Worm (Caenorhabditis elegans) whole organism, young adult: ENCODE measurements around the gene C09G5.13.

Experiments used
- B0035.1 ChIP-seq: sonication (generic microtip); optimal IDR thresholded peaks from 2 replicates; lab custom pipeline; 2016; ENCODE audit warnings: missing genetic modification characterization, mild to moderate bottlenecking, missing compliant biosample characterization, missing genotype, missing genetic modification reagents
- B0261.1 ChIP-seq: sonication (generic microtip); optimal IDR thresholded peaks from 2 replicates; lab custom pipeline; 2016; ENCODE audit warnings: mild to moderate bottlenecking, missing genetic modification characterization, moderate library complexity, missing compliant biosample characterization
- C17E4.6 ChIP-seq: fragments of 200-800 bp; sonication (Bioruptor generic); IDR thresholded peaks from 2 replicates; pipeline ENCODE4 v1.3.6; 2022; ENCODE audit warnings: missing genetic modification reagents, missing genetic modification characterization, missing compliant biosample characterization
- F23B12.7 ChIP-seq: sonication (generic microtip); optimal IDR thresholded peaks from 2 replicates; lab custom pipeline; 2017; ENCODE audit warnings: missing genetic modification characterization, mild to moderate bottlenecking, missing compliant biosample characterization, antibody characterized with exemption, moderate library complexity; ENCODE audit not compliant: insufficient read depth
- F33H1.4 ChIP-seq: fragments of 200-800 bp; sonication (Bioruptor generic); IDR thresholded peaks from 2 replicates; pipeline ENCODE4 v1.3.6; 2022; ENCODE audit warnings: missing genetic modification reagents, missing genetic modification characterization, missing compliant biosample characterization
- F39B2.1 ChIP-seq: fragments of 200-800 bp; sonication (Bioruptor generic); IDR thresholded peaks from 2 replicates; pipeline ENCODE4 v1.3.6; 2022; ENCODE audit warnings: missing genetic modification reagents, missing genetic modification characterization, missing compliant biosample characterization
- K12H6.12 ChIP-seq: fragments of 200-800 bp; sonication (Bioruptor generic); optimal IDR thresholded peaks from 2 replicates; lab custom pipeline; 2018; ENCODE audit warnings: mild to moderate bottlenecking, missing genetic modification characterization, missing compliant biosample characterization
- T07F8.4 ChIP-seq: sonication (generic microtip); optimal IDR thresholded peaks from 2 replicates; lab custom pipeline; 2016; ENCODE audit warnings: mild to moderate bottlenecking, missing genetic modification characterization, moderate library complexity, missing compliant biosample characterization
- Y56A3A.18 ChIP-seq: fragments of 200-800 bp; sonication (Bioruptor generic); IDR thresholded peaks from 2 replicates; pipeline ENCODE4 v1.3.6; 2022; ENCODE audit warnings: missing genetic modification reagents, missing genetic modification characterization, missing compliant biosample characterization
- Y67H2A.10 ChIP-seq: fragments of 200-800 bp; sonication (Bioruptor generic); conservative IDR thresholded peaks from 2 replicates; pipeline ENCODE4 v1.3.6; 2022; ENCODE audit warnings: missing genetic modification reagents, missing genetic modification characterization, missing compliant biosample characterization
- akir-1 ChIP-seq: fragments of 200-800 bp; sonication (Bioruptor generic); optimal IDR thresholded peaks from 2 replicates; lab custom pipeline; 2018; ENCODE audit warnings: mild to moderate bottlenecking, missing genetic modification characterization, moderate library complexity, missing compliant biosample characterization
- aptf-2 ChIP-seq: fragments of 200-800 bp; sonication (Bioruptor generic); conservative IDR thresholded peaks from 2 replicates; pipeline ENCODE4 v1.3.6; 2022; ENCODE audit warnings: missing genetic modification reagents, missing genetic modification characterization, missing compliant biosample characterization
- atf-7 ChIP-seq: sonication (generic microtip); optimal IDR thresholded peaks from 2 replicates; lab custom pipeline; 2017; ENCODE audit warnings: mild to moderate bottlenecking, missing genetic modification characterization, missing compliant biosample characterization
- cebp-1 ChIP-seq, 2 experiments: fragments of 200-800 bp in 1 of 2; sonication (Bioruptor generic) in 1 of 2; sonication (generic microtip) in 1 of 2; IDR thresholded peaks in 1 of 2; optimal IDR thresholded peaks in 1 of 2; 2 replicates each; pipeline versions ENCODE4 v1.3.6 to Lab custom; 2017 to 2022; ENCODE audit warnings: missing compliant biosample characterization in 2 of 2, missing genetic modification characterization in 2 of 2, mild to moderate bottlenecking in 1 of 2, missing genetic modification reagents in 1 of 2, moderate library complexity in 1 of 2
- cebp-2 ChIP-seq: fragments of 200-800 bp; sonication (Bioruptor generic); IDR thresholded peaks from 2 replicates; pipeline ENCODE4 v1.3.6; 2022; ENCODE audit warnings: missing genetic modification characterization, missing compliant biosample characterization
- ceh-58 ChIP-seq: fragments of 200-800 bp; sonication (Bioruptor generic); IDR thresholded peaks from 2 replicates; pipeline ENCODE4 v1.3.6; 2022; ENCODE audit warnings: missing genetic modification characterization, missing compliant biosample characterization
- dox-1 ChIP-seq: fragments of 200-800 bp; sonication (Bioruptor generic); IDR thresholded peaks from 2 replicates; pipeline ENCODE4 v1.3.6; 2022; ENCODE audit warnings: missing genetic modification reagents, missing genetic modification characterization, missing compliant biosample characterization
- dpff-1 ChIP-seq: sonication (generic microtip); optimal IDR thresholded peaks from 2 replicates; lab custom pipeline; 2017; ENCODE audit warnings: mild to moderate bottlenecking, missing genetic modification characterization, missing compliant biosample characterization
- egrh-3 ChIP-seq: fragments of 200-800 bp; sonication (Bioruptor generic); IDR thresholded peaks from 2 replicates; pipeline ENCODE4 v1.3.6; 2022; ENCODE audit warnings: missing genetic modification reagents, missing genetic modification characterization, missing compliant biosample characterization
- ekl-4 ChIP-seq: fragments of 200-800 bp; sonication (Bioruptor generic); IDR thresholded peaks from 2 replicates; pipeline ENCODE4 v1.3.6; 2022; ENCODE audit warnings: missing genetic modification reagents, missing genetic modification characterization, missing compliant biosample characterization
- ets-4 ChIP-seq: fragments of 200-800 bp; sonication (Bioruptor generic); optimal IDR thresholded peaks from 2 replicates; lab custom pipeline; 2018; ENCODE audit warnings: mild to moderate bottlenecking, missing genetic modification characterization, missing compliant biosample characterization
- him-1 ChIP-seq: sonication (generic microtip); optimal IDR thresholded peaks from 2 replicates; lab custom pipeline; 2016; ENCODE audit warnings: missing genotype, missing genetic modification reagents, missing genetic modification characterization, missing compliant biosample characterization
- hsf-1 ChIP-seq: fragments of 200-800 bp; sonication (Bioruptor generic); IDR thresholded peaks from 2 replicates; pipeline ENCODE4 v1.3.6; 2022; ENCODE audit warnings: missing genetic modification reagents, missing genetic modification characterization, missing compliant biosample characterization
- lin-26 ChIP-seq: fragments of 200-800 bp; sonication (Bioruptor generic); IDR thresholded peaks from 2 replicates; pipeline ENCODE4 v1.3.6; 2022; ENCODE audit warnings: missing genetic modification reagents, missing genetic modification characterization, missing compliant biosample characterization
- lin-40 ChIP-seq: sonication (generic microtip); optimal IDR thresholded peaks from 2 replicates; lab custom pipeline; 2016; ENCODE audit warnings: missing genetic modification characterization, mild to moderate bottlenecking, missing compliant biosample characterization, missing genotype, missing genetic modification reagents
- lir-1 ChIP-seq: fragments of 200-800 bp; sonication (Bioruptor generic); conservative IDR thresholded peaks from 2 replicates; pipeline ENCODE4 v1.3.6; 2022; ENCODE audit warnings: missing genetic modification reagents, missing genetic modification characterization, missing compliant biosample characterization
- lsy-27 ChIP-seq: sonication (generic microtip); optimal IDR thresholded peaks from 2 replicates; lab custom pipeline; 2017; ENCODE audit warnings: missing genetic modification characterization, mild to moderate bottlenecking, missing compliant biosample characterization, antibody characterized with exemption, missing genotype, borderline replicate concordance; ENCODE audit not compliant: insufficient read depth
- madf-6 ChIP-seq: fragments of 200-800 bp; sonication (Bioruptor generic); IDR thresholded peaks from 2 replicates; pipeline ENCODE4 v1.3.6; 2022; ENCODE audit warnings: missing genetic modification reagents, missing genetic modification characterization, missing compliant biosample characterization
- mcd-1 ChIP-seq: fragments of 200-800 bp; sonication (Bioruptor generic); IDR thresholded peaks from 2 replicates; pipeline ENCODE4 v1.3.6; 2022; ENCODE audit warnings: missing genetic modification reagents, missing genetic modification characterization, missing compliant biosample characterization
- nhr-120 ChIP-seq: fragments of 200-800 bp; sonication (Bioruptor generic); IDR thresholded peaks from 2 replicates; pipeline ENCODE4 v1.3.6; 2022; ENCODE audit warnings: missing genetic modification characterization, missing compliant biosample characterization
- nhr-179 ChIP-seq: sonication (generic microtip); optimal IDR thresholded peaks from 2 replicates; lab custom pipeline; 2016; ENCODE audit warnings: mild to moderate bottlenecking, missing genetic modification characterization, missing compliant biosample characterization
- nhr-80 ChIP-seq: sonication (generic microtip); optimal IDR thresholded peaks from 2 replicates; lab custom pipeline; 2016; ENCODE audit warnings: missing genetic modification characterization, missing compliant biosample characterization
- rcor-1 ChIP-seq: fragments of 200-800 bp; sonication (Bioruptor generic); IDR thresholded peaks from 2 replicates; pipeline ENCODE4 v1.3.6; 2022; ENCODE audit warnings: missing genetic modification reagents, missing genetic modification characterization, missing compliant biosample characterization
- repo-1 ChIP-seq: sonication (generic microtip); optimal IDR thresholded peaks from 2 replicates; lab custom pipeline; 2017; ENCODE audit warnings: mild to moderate bottlenecking, missing genetic modification characterization, missing compliant biosample characterization
- snpc-3.4 ChIP-seq: sonication (generic microtip); optimal IDR thresholded peaks from 2 replicates; lab custom pipeline; 2017; ENCODE audit warnings: missing genetic modification characterization, mild to moderate bottlenecking, missing compliant biosample characterization, antibody characterized with exemption, moderate library complexity, missing genotype, missing genetic modification reagents
- sptf-2 ChIP-seq: fragments of 200-800 bp; sonication (Bioruptor generic); optimal IDR thresholded peaks from 2 replicates; lab custom pipeline; 2018; ENCODE audit warnings: mild to moderate bottlenecking, missing genetic modification characterization, missing compliant biosample characterization
- zfh-2 ChIP-seq: fragments of 200-800 bp; sonication (Bioruptor generic); conservative IDR thresholded peaks from 2 replicates; pipeline ENCODE4 v1.3.6; 2022; ENCODE audit warnings: missing genetic modification reagents, missing genetic modification characterization, missing compliant biosample characterization
- ztf-18 ChIP-seq: sonication (generic microtip); optimal IDR thresholded peaks from 2 replicates; lab custom pipeline; 2016; ENCODE audit warnings: missing genotype, mild to moderate bottlenecking, missing genetic modification characterization, missing compliant biosample characterization
- ztf-26 ChIP-seq: sonication (generic microtip); optimal IDR thresholded peaks from 2 replicates; lab custom pipeline; 2017; ENCODE audit warnings: missing genetic modification characterization, missing compliant biosample characterization

Gene C09G5.13

DNA sequence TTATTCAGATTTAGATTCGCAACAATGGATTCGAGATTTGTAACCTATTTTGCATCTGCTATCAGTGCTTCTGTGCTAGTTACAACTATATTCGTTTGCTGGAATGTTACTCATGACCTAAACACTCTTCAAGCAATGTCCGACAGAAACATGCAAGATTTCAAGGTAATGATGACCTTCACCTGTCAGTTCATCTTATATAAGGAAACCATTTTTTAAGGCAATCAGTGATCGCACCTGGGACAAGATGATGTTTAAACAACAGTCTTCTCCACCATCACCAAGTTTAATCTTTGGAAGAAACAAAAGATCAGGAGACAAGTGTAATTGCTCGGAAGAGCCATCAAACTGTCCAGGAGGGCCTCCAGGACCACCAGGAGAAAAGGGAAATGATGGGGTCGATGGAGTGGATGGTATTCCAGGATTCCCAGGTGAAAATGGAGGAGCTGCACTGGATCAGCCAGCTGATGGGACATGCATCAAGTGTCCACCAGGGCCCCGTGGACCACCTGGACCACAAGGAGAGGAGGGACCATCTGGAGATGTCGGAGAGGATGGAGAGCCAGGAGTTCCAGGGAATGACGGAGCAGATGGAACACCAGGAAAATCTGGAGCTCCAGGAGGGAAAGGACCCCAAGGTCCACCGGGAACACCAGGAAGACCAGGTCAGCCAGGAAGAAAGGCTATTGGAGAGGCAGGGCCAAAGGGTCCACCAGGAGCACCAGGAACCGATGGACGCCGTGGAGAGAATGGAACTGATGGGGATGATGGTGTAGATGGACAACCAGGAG, 13.4 kb upstream of the C09G5.13 start, which contains the start of gene col-79 (continued):
- no peak for TF ChIP-seq B0261.1 (tag; lab: Kevin White, UChicago)
- no peak for TF ChIP-seq F33H1.4
- no peak for TF ChIP-seq him-1 (tag; lab: Kevin White, UChicago)
- TF ChIP-seq F23B12.7 (tag; lab: Kevin White, UChicago) = no peak
- TF ChIP-seq ceh-58 = no peak
- no peak for TF ChIP-seq lin-40 (tag; lab: Kevin White, UChicago)
- no peak for TF ChIP-seq repo-1 (tag; lab: Kevin White, UChicago)
- TF ChIP-seq snpc-3.4 (tag; lab: Kevin White, UChicago) = no peak
- TF ChIP-seq mcd-1 (GFP tag; lab: Robert Waterston, UW) = 0 out of 2 replicates have a peak, but pooled peaks have one; percentile 13
- no peak for TF ChIP-seq rcor-1
- TF ChIP-seq F39B2.1 = no peak
- TF ChIP-seq madf-6 (GFP tag; lab: Robert Waterston, UW) = no peak
- TF ChIP-seq lsy-27 = no peak
- TF ChIP-seq K12H6.12 = no peak
- TF ChIP-seq, all 124 proteins: peak for 4

DNA sequence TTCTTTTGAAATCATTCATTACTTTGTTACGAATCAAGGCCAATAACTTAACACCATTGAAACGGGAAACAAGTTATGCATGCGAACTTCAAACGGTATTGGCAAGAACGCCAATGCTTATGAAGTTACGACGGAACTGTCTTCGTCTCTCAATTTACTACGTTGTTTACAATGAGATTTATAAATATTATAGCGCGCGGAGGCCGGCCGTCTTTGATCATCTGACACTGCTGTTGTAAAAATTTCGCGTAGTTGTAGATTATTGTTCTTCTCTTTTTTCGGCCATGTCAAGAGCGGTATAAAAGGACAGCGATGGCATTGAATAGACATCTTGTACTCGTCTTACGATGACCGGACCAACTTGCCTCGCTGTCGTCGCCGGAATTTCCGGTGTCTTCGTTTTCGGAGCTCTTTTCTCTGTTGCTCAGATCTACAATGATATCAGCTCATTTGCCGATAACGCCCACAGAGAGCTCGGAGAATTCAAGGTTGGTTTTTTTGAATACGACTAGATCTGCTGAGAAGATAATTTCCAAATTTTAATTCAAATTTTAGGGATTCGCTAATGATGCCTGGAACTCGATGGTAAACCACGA, 12.6 kb upstream of the C09G5.13 start, which contains the start of gene col-39:
TSS of gene col-39 (plus strand) at position 342 of the 596 bp plus-strand sequence.
- peak; percentile 8 for TF ChIP-seq lin-40 (tag; lab: Kevin White, UChicago)
- TF ChIP-seq cebp-1 (GFP tag; IDR thresholded peaks at IDR 0.05; lab: Robert Waterston, UW) = no peak
- no peak for TF ChIP-seq cebp-1 (tag; optimal IDR thresholded peaks at IDR 0.05; lab: Kevin White, UChicago)

DNA sequence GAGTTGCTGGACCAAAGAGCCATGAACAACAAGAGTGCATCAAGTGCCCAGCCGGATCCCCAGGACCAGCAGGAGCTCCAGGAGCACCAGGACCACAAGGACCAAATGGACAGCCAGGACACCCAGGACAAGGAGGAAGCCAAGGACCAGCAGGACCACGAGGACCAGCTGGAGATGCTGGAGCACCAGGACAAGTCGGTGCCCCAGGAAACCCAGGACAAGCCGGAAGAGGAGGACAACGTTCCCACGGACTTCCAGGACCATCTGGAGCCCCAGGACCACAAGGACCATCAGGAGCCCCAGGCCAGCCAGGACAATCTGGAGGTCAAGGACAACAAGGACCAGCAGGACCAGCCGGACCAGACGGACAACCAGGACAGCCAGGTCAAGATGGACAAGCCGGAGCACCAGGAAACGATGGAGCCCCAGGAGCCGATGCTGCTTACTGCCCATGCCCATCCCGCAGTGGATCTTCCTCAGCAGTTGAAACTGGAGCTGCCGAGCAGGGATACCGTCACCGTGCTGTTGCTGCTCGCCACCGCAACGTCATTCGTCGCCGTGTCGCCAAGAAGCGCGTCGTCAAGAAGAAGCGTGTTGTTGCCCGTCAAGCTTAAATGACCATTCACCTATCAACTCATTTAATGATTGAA, 11.8 kb upstream of the C09G5.13 start:
- TF ChIP-seq ztf-26 (peak; percentile 31), T07F8.4 (tag; lab: Kevin White, UChicago) (no peak), nhr-120 (GFP tag; lab: Robert Waterston, UW) (0 out of 2 replicates have a peak, but pooled peaks have one; percentile 70), B0035.1 (tag; lab: Kevin White, UChicago) (no peak), C17E4.6 (no peak), egrh-3 (GFP tag; lab: Robert Waterston, UW) (peak; percentile 80; the same call in 1 of the 2 replicates), lsy-27 (no peak), nhr-80 (no peak), zfh-2 (peak; percentile 86), dox-1 (GFP tag; lab: Robert Waterston, UW) (0 out of 2 replicates have a peak, but pooled peaks have one; percentile 38), him-1 (tag; lab: Kevin White, UChicago) (no peak), cebp-2 (GFP tag; lab: Robert Waterston, UW) (no peak), lin-26 (0 out of 2 replicates have a peak, but pooled peaks have one; percentile 24), nhr-179 (tag; lab: Kevin White, UChicago) (no peak), F33H1.4 (no peak)
- TF ChIP-seq, all 124 proteins: peak for 6

DNA sequence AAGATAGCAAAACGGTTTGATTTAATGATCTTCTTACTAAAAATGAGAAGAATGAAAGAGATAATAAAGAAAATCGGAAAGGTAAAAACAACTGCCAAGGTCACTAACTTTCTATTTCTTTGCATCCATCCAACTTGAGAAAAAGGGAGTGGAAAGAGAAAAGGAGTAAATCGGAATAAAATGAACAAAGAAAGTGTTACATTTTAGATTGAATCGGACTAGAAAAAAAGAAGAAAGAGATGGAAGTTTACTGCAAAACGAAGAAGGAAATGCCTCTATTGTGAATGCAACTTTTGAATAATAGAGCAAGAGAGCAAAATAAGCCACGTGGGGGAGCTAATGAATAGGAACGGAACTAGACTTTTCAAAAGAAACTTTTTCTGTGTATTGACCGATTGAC, 11.2 kb upstream of the C09G5.13 start:
- no peak for TF ChIP-seq dpff-1 (tag; lab: Kevin White, UChicago)
- TF ChIP-seq ets-4 (GFP tag; lab: Kevin White, UChicago) = no peak
- TF ChIP-seq ekl-4 = no peak
- TF ChIP-seq Y56A3A.18 (GFP tag; lab: Robert Waterston, UW) = no peak
- TF ChIP-seq nhr-120 (GFP tag; lab: Robert Waterston, UW) = no peak
- TF ChIP-seq Y67H2A.10 (GFP tag; lab: Robert Waterston, UW) = no peak
- no peak for TF ChIP-seq mcd-1 (GFP tag; lab: Robert Waterston, UW)
- no peak for TF ChIP-seq hsf-1 (GFP tag; lab: Robert Waterston, UW)
- no peak for TF ChIP-seq sptf-2 (GFP tag; lab: Kevin White, UChicago)
- TF ChIP-seq lir-1 (GFP tag; lab: Robert Waterston, UW) = no peak
- TF ChIP-seq atf-7 (tag; lab: Kevin White, UChicago) = no peak
- no peak for TF ChIP-seq zfh-2
- TF ChIP-seq akir-1 (GFP tag; lab: Kevin White, UChicago) = no peak
- TF ChIP-seq aptf-2 (GFP tag; lab: Robert Waterston, UW) = no peak
- TF ChIP-seq ztf-18 = no peak
